Worm (Caenorhabditis elegans) whole organism, late embryonic: ENCODE results near the gene cdc-73.

Experiments used
- F13H6.1 ChIP-seq: sonication (generic microtip); optimal IDR thresholded peaks from 2 replicates; lab custom pipeline; 2016; ENCODE audit warnings: missing genetic modification characterization, missing compliant biosample characterization
- K02D7.2 ChIP-seq: sonication (generic microtip); optimal IDR thresholded peaks from 2 replicates; lab custom pipeline; 2017; ENCODE audit warnings: mild to moderate bottlenecking, missing genetic modification characterization, missing compliant biosample characterization
- K09A11.1 ChIP-seq: sonication (generic microtip); optimal IDR thresholded peaks from 2 replicates; lab custom pipeline; 2017; ENCODE audit warnings: antibody characterized with exemption, mild to moderate bottlenecking, missing genetic modification characterization, missing compliant biosample characterization; ENCODE audit not compliant: insufficient read depth
- Y22D7AL.16 ChIP-seq: sonication (generic microtip); optimal IDR thresholded peaks from 2 replicates; lab custom pipeline; 2016; ENCODE audit warnings: missing genetic modification characterization, missing compliant biosample characterization
- ahr-1 ChIP-seq: sonication (generic microtip); optimal IDR thresholded peaks from 2 replicates; lab custom pipeline; 2016; ENCODE audit warnings: missing genetic modification characterization, missing compliant biosample characterization
- ceh-14 ChIP-seq: sonication (generic microtip); optimal IDR thresholded peaks from 2 replicates; lab custom pipeline; 2016; ENCODE audit warnings: missing genotype, missing genetic modification characterization, missing compliant biosample characterization
- ceh-18 ChIP-seq: sonication (generic microtip); optimal IDR thresholded peaks from 2 replicates; lab custom pipeline; 2016; ENCODE audit warnings: missing genetic modification characterization, missing compliant biosample characterization
- ceh-2 ChIP-seq: sonication (generic microtip); optimal IDR thresholded peaks from 2 replicates; lab custom pipeline; 2016; ENCODE audit warnings: missing genotype, missing genetic modification characterization, missing compliant biosample characterization
- ceh-24 ChIP-seq: sonication (generic microtip); optimal IDR thresholded peaks from 2 replicates; lab custom pipeline; 2016; ENCODE audit warnings: mild to moderate bottlenecking, missing genetic modification characterization, missing compliant biosample characterization
- ceh-31 ChIP-seq: sonication (generic microtip); optimal IDR thresholded peaks from 2 replicates; lab custom pipeline; 2016; ENCODE audit warnings: missing genetic modification characterization, missing compliant biosample characterization
- ceh-34 ChIP-seq: sonication (generic microtip); optimal IDR thresholded peaks from 2 replicates; lab custom pipeline; 2016; ENCODE audit warnings: mild to moderate bottlenecking, missing genetic modification characterization, missing compliant biosample characterization
- ceh-45 ChIP-seq: fragments of 200-800 bp; sonication (Bioruptor generic); IDR thresholded peaks from 2 replicates; pipeline ENCODE4 v1.3.6; 2022; ENCODE audit warnings: missing genetic modification reagents, missing genetic modification characterization, missing compliant biosample characterization
- ceh-48 ChIP-seq: sonication (generic microtip); optimal IDR thresholded peaks from 2 replicates; lab custom pipeline; 2016; ENCODE audit warnings: missing genetic modification characterization, inconsistent platforms, missing compliant biosample characterization
- ceh-6 ChIP-seq: fragments of 200-800 bp; sonication (Bioruptor generic); optimal IDR thresholded peaks from 2 replicates; lab custom pipeline; 2018; ENCODE audit warnings: mild to moderate bottlenecking, missing genetic modification characterization, missing compliant biosample characterization
- ceh-9 ChIP-seq: sonication (generic microtip); optimal IDR thresholded peaks from 2 replicates; lab custom pipeline; 2016; ENCODE audit warnings: mild to moderate bottlenecking, missing genetic modification characterization, inconsistent platforms, missing compliant biosample characterization
- che-1 ChIP-seq: sonication (generic microtip); optimal IDR thresholded peaks from 2 replicates; lab custom pipeline; 2016; ENCODE audit warnings: mild to moderate bottlenecking, missing genetic modification characterization, missing compliant biosample characterization
- dmd-4 ChIP-seq: sonication (generic microtip); optimal IDR thresholded peaks from 2 replicates; lab custom pipeline; 2016; ENCODE audit warnings: borderline replicate concordance, missing genetic modification characterization, missing compliant biosample characterization
- elt-2 ChIP-seq: sonication (generic microtip); optimal IDR thresholded peaks from 2 replicates; lab custom pipeline; 2016; ENCODE audit warnings: missing genetic modification reagents, missing genetic modification characterization, missing compliant biosample characterization
- fkh-10 ChIP-seq: fragments of 150-350 bp; optimal IDR thresholded peaks from 2 replicates; lab custom pipeline; 2014; ENCODE audit warnings: missing biosample characterization, missing genetic modification reagents, missing genetic modification characterization
- fkh-6 ChIP-seq: sonication (generic microtip); optimal IDR thresholded peaks from 2 replicates; lab custom pipeline; 2016; ENCODE audit warnings: missing genetic modification characterization, missing compliant biosample characterization
- gmeb-2 ChIP-seq: sonication (generic microtip); optimal IDR thresholded peaks from 2 replicates; lab custom pipeline; 2016; ENCODE audit warnings: missing genetic modification characterization, inconsistent platforms, missing compliant biosample characterization
- hlh-30 ChIP-seq: sonication (generic microtip); optimal IDR thresholded peaks from 2 replicates; lab custom pipeline; 2017; ENCODE audit warnings: antibody characterized with exemption, missing genetic modification characterization, missing compliant biosample characterization; ENCODE audit not compliant: insufficient read depth
- hlh-6 ChIP-seq: sonication (generic microtip); optimal IDR thresholded peaks from 2 replicates; lab custom pipeline; 2016; ENCODE audit warnings: missing genotype, missing genetic modification characterization, missing compliant biosample characterization
- hlh-8 ChIP-seq: sonication (generic microtip); optimal IDR thresholded peaks from 2 replicates; lab custom pipeline; 2016; ENCODE audit warnings: missing genotype, missing genetic modification characterization, missing compliant biosample characterization
- lin-11 ChIP-seq: fragments of 200-800 bp; sonication (Bioruptor generic); optimal IDR thresholded peaks from 2 replicates; lab custom pipeline; 2018; ENCODE audit warnings: mild to moderate bottlenecking, missing genetic modification characterization, missing compliant biosample characterization
- madf-2 ChIP-seq: sonication (generic microtip); optimal IDR thresholded peaks from 2 replicates; lab custom pipeline; 2017; ENCODE audit warnings: missing genetic modification characterization, missing compliant biosample characterization
- nhr-232 ChIP-seq: sonication (generic microtip); optimal IDR thresholded peaks from 2 replicates; lab custom pipeline; 2016; ENCODE audit warnings: missing genetic modification characterization, missing compliant biosample characterization
- odd-2 ChIP-seq: sonication (generic microtip); optimal IDR thresholded peaks from 2 replicates; lab custom pipeline; 2017; ENCODE audit warnings: antibody characterized with exemption, mild to moderate bottlenecking, missing genetic modification characterization, missing compliant biosample characterization
- pag-3 ChIP-seq: sonication (generic microtip); optimal IDR thresholded peaks from 2 replicates; lab custom pipeline; 2016; ENCODE audit warnings: missing compliant biosample characterization, missing genetic modification characterization, borderline replicate concordance
- pat-9 ChIP-seq: fragments of 200-800 bp; sonication (Bioruptor generic); optimal IDR thresholded peaks from 2 replicates; lab custom pipeline; 2018; ENCODE audit warnings: mild to moderate bottlenecking, missing genetic modification characterization, moderate library complexity, missing compliant biosample characterization
- pax-1 ChIP-seq: fragments of 150-350 bp; optimal IDR thresholded peaks from 2 replicates; lab custom pipeline; 2014; ENCODE audit warnings: missing biosample characterization, missing genetic modification characterization
- pha-4 ChIP-seq: fragments of 150-350 bp; optimal IDR thresholded peaks from 2 replicates; lab custom pipeline; 2018; ENCODE audit warnings: missing biosample characterization, missing genetic modification reagents, missing genetic modification characterization
- ref-2 ChIP-seq: sonication (generic microtip); optimal IDR thresholded peaks from 2 replicates; lab custom pipeline; 2016; ENCODE audit warnings: missing genetic modification characterization, missing compliant biosample characterization
- rnt-1 ChIP-seq: sonication (generic microtip); optimal IDR thresholded peaks from 2 replicates; lab custom pipeline; 2016; ENCODE audit warnings: missing genetic modification characterization, missing compliant biosample characterization
- sdc-2 ChIP-seq: sonication (generic microtip); optimal IDR thresholded peaks from 2 replicates; lab custom pipeline; 2016; ENCODE audit warnings: missing genotype, missing genetic modification characterization, missing compliant biosample characterization
- syd-9 ChIP-seq: sonication (generic microtip); optimal IDR thresholded peaks from 2 replicates; lab custom pipeline; 2016; ENCODE audit warnings: mild to moderate bottlenecking, missing genetic modification characterization, moderate library complexity, missing compliant biosample characterization
- tbx-2 ChIP-seq: sonication (generic microtip); optimal IDR thresholded peaks from 2 replicates; lab custom pipeline; 2016; ENCODE audit warnings: missing genetic modification characterization, missing compliant biosample characterization
- tbx-7 ChIP-seq: sonication (generic microtip); optimal IDR thresholded peaks from 2 replicates; lab custom pipeline; 2016; ENCODE audit warnings: missing genotype, missing genetic modification characterization, missing compliant biosample characterization
- unc-3 ChIP-seq, 2 experiments: fragments of 200-800 bp in 1 of 2; sonication (Bioruptor generic) in 1 of 2; sonication (generic microtip) in 1 of 2; conservative IDR thresholded peaks in 1 of 2; optimal IDR thresholded peaks in 1 of 2; 2 replicates each; pipeline versions ENCODE4 v1.3.6 to Lab custom; 2016 to 2022; ENCODE audit warnings: missing compliant biosample characterization in 2 of 2, missing genetic modification characterization in 2 of 2, missing genetic modification reagents in 1 of 2
- unc-42 ChIP-seq: sonication (generic microtip); optimal IDR thresholded peaks from 2 replicates; lab custom pipeline; 2016; ENCODE audit warnings: missing genotype, missing genetic modification characterization, missing compliant biosample characterization
- unc-55 ChIP-seq: sonication (generic microtip); optimal IDR thresholded peaks from 2 replicates; lab custom pipeline; 2017; ENCODE audit warnings: missing biosample characterization, missing genetic modification reagents, missing genetic modification characterization

Gene cdc-73

DNA sequence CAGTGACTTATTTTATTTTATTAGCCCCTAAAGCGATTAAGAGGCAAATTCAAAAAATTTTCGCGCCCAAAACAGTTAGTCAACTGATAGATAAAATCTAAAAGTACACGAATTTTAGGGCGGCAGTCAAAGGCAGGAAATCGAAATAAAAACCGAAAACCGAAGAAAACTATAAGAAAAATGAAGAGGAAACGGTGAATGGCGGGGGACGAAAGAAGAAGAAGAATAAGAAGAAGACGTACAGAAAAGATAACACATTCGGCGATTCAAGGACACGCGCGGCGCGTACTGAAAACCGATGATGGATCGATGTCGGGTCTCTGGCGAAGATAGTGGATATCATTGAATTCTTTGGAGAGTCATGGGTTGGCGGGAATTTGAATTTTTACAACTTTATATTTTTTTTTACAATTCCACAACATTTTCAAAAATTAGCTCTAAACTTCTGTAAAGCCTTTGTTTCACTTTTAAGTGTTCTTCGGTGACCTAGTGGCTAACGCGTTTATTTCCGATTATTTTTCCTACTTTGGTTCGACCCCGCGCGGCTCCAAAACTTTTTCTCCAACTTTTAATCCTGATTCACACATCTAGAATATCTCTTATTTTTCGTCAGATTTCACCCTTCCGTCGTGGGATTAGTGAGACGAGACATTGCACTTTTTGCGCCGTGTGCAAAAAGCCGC lies 11.3 kb upstream of the cdc-73 start:
- TF ChIP-seq lin-11: no peak
- TF ChIP-seq ceh-14: no peak
- no peak for TF ChIP-seq dmd-4
- TF ChIP-seq syd-9: no peak
- no peak for TF ChIP-seq che-1 (tag; lab: Kevin White, UChicago)
- TF ChIP-seq unc-42 (tag; lab: Kevin White, UChicago): no peak
- TF ChIP-seq ceh-45: no peak
- no peak for TF ChIP-seq gmeb-2 (tag; lab: Kevin White, UChicago)
- TF ChIP-seq sdc-2 (tag; lab: Kevin White, UChicago): no peak

DNA sequence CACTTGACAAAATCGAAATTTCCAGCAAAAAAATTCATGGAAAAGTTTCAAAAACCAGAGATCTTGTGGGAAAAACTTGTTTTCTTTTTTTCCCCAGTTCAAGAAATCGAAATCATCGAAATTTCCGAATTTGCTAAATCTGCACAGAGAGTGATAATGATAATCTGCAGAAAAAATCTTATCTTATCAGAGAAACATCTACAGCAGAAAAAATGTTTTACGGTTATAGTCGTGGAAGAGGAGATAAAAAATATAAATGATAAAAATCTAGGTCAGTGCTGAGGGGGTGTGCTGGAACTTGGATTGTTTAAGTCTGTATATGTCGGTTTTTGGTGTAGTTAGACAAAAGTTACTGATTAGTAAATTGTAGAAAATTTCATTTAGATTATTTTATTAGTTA lies 10.0 kb upstream of the cdc-73 start:
- TF ChIP-seq hlh-6 (tag; lab: Kevin White, UChicago): no peak
- no peak for TF ChIP-seq hlh-8 (tag; lab: Kevin White, UChicago)
- TF ChIP-seq elt-2 (tag; lab: Kevin White, UChicago): peak; percentile 83

DNA sequence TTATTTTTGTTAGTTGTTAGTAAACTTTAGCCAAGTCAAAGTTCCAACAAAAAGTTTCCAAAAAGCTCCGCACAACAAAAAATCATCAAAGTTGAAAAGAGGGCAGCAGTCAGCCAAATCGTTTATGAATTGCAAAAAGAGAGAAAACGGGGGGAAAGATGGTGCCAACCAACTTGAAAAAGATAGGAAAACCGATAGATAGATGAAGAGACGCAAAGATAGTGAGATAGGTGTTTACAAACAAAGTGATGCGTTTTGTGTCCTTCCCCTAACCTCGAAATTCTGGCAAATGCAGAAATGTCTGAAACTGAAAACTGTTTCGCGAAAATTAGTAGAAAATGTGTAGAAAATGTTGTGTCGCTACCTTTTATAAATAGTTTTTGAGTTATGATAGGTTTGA lies 8.9 kb upstream of the cdc-73 start:
- TF ChIP-seq ceh-48: no peak
- TF ChIP-seq ceh-24 (tag; lab: Kevin White, UChicago): no peak
- TF ChIP-seq dmd-4: no peak
- TF ChIP-seq F13H6.1 (tag; lab: Kevin White, UChicago): no peak
- no peak for TF ChIP-seq pha-4 (tag; lab: Kevin White, UChicago)
- TF ChIP-seq ceh-31: no peak
- no peak for TF ChIP-seq odd-2 (tag; lab: Kevin White, UChicago)
- TF ChIP-seq K09A11.1: no peak
- no peak for TF ChIP-seq tbx-2 (tag; lab: Kevin White, UChicago)
- no peak for TF ChIP-seq unc-55 (GFP tag; lab: Kevin White, UChicago)

DNA sequence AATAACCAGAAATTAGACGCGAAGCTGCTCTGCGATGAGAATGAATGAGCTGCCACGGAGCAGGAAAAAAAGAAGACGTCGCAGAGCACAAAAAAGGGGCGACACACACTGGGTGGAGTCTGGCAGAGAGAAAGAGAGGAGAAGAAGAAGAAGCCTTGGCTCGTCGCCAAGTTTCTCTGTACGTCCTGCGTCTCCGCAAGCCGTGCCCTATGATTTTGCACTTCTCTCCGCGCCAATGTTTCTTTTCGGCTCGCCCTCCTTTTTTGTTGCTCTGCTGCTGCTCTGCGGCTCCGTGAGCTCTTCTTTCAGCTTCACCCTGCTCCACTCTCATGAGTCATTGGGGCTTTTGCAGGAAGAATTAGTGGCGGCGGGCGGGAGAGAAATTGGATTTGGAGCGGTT lies 7.5 kb upstream of the cdc-73 start, which contains the start of gene hlh-30:
hlh-30 (minus strand) TSS at position 69 of the 400 bp plus-strand sequence.
- TF ChIP-seq Y22D7AL.16 (tag; lab: Kevin White, UChicago): no peak
- TF ChIP-seq pag-3 (tag; lab: Kevin White, UChicago): no peak
- no peak for TF ChIP-seq rnt-1 (tag; lab: Kevin White, UChicago)
- no peak for TF ChIP-seq ceh-9 (tag; lab: Kevin White, UChicago)
- peak; percentile 42 for TF ChIP-seq ceh-14
- TF ChIP-seq K02D7.2 (tag; lab: Kevin White, UChicago): no peak
- no peak for TF ChIP-seq ceh-34 (tag; lab: Kevin White, UChicago)
- TF ChIP-seq nhr-232 (tag; lab: Kevin White, UChicago): no peak
- no peak for TF ChIP-seq lin-11
- TF ChIP-seq hlh-30 (tag; lab: Kevin White, UChicago): no peak
- TF ChIP-seq pax-1 (tag; lab: Kevin White, UChicago): no peak
- TF ChIP-seq ceh-18: peak; percentile 52
- no peak for TF ChIP-seq ref-2
- TF ChIP-seq ceh-31: peak; percentile 70
- peak; percentile 37 for TF ChIP-seq sdc-2 (tag; lab: Kevin White, UChicago)
- peak; percentile 87 for TF ChIP-seq unc-42 (tag; lab: Kevin White, UChicago)
- TF ChIP-seq gmeb-2 (tag; lab: Kevin White, UChicago): no peak
- peak; percentile 40 for TF ChIP-seq tbx-2 (tag; lab: Kevin White, UChicago)
- TF ChIP-seq tbx-7 (tag; lab: Kevin White, UChicago): no peak
- TF ChIP-seq pat-9 (tag; lab: Kevin White, UChicago): no peak
- no peak for TF ChIP-seq syd-9
- no peak for TF ChIP-seq ceh-24 (tag; lab: Kevin White, UChicago)

DNA sequence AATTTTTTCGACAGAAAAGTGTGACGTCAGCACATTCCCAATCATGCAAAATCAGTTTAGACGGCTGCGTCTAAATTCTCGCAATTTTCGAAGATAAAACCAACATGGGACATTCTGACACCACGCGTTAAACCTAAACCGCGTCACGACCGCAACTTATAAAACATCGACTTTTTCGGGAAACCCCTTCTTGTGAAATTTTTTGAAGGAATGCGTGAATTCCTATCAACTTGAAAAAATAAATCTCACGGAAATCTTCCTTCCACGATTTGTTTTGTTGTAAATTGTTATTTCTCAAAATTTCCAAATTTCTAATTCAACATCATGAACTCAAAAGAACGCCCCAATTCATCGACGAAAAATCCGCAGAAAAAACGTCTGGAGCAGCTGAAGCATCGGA lies 2.4 kb upstream of the cdc-73 start, which contains the start of gene F35F11.2:
F35F11.2 (plus strand) TSS at position 301 of the 400 bp plus-strand sequence.
- TF ChIP-seq K02D7.2 (tag; lab: Kevin White, UChicago): no peak
- no peak for TF ChIP-seq pat-9 (tag; lab: Kevin White, UChicago)
- no peak for TF ChIP-seq ceh-2
- TF ChIP-seq gmeb-2 (tag; lab: Kevin White, UChicago): no peak
- TF ChIP-seq unc-3 (GFP tag; conservative IDR thresholded peaks at IDR 0.05; lab: Robert Waterston, UW): no peak
- no peak for TF ChIP-seq unc-3 (tag; optimal IDR thresholded peaks at IDR 0.05; lab: Kevin White, UChicago)
- TF ChIP-seq ceh-6: no peak
- no peak for TF ChIP-seq fkh-6
- no peak for TF ChIP-seq ceh-34 (tag; lab: Kevin White, UChicago)
- no peak for TF ChIP-seq ahr-1 (tag; lab: Kevin White, UChicago)
- no peak for TF ChIP-seq lin-11
- TF ChIP-seq fkh-10 (GFP tag; lab: Kevin White, UChicago): no peak
- TF ChIP-seq ref-2: no peak
- TF ChIP-seq madf-2 (tag; lab: Kevin White, UChicago): no peak
- no peak for TF ChIP-seq hlh-8 (tag; lab: Kevin White, UChicago)
